Worm (Caenorhabditis elegans): ENCODE results near the gene srg-4.
"Not testable (repeated sequence)": the region's sequence is repeated elsewhere in the genome, so short reads cannot be mapped to it uniquely, and the experiment has no call there.

ce11 chrIII:6301685-6302084, 39.8 kb upstream of the srg-4 start:
- not testable (repeated sequence) for TF ChIP-seq zip-5 (tag; optimal IDR thresholded peaks at IDR 0.05); nhr-11 (tag; optimal IDR thresholded peaks at IDR 0.05); F13H6.1 (tag; optimal IDR thresholded peaks at IDR 0.05); hlh-13 (GFP tag; optimal IDR thresholded peaks at IDR 0.05); hlh-8 (tag; optimal IDR thresholded peaks at IDR 0.05); madf-2 (tag; optimal IDR thresholded peaks at IDR 0.05); unc-3 (GFP tag; conservative IDR thresholded peaks at IDR 0.05); unc-3 (tag; optimal IDR thresholded peaks at IDR 0.05); K02D7.2 (tag; optimal IDR thresholded peaks at IDR 0.05); hlh-30 (tag; optimal IDR thresholded peaks at IDR 0.05; ENCODE audit: insufficient read depth); ceh-45 (GFP tag; IDR thresholded peaks at IDR 0.05); pag-3 (tag; optimal IDR thresholded peaks at IDR 0.05; ENCODE audit: borderline replicate concordance); pha-4 (tag; optimal IDR thresholded peaks at IDR 0.05); dmd-4 (tag; optimal IDR thresholded peaks at IDR 0.05; ENCODE audit: borderline replicate concordance)
- peak; percentile 23 for TF ChIP-seq nfya-1 (tag; optimal IDR thresholded peaks at IDR 0.05)

All from whole organism, late embryonic.